Worm (Caenorhabditis elegans): ENCODE results near the gene F21C10.4.

Gene F21C10.4

ce11 chrV:9125345-9125744 is 1.1 kb upstream of the F21C10.4 start, which contains the start of gene F21C10.5:
TSS of gene F21C10.5 (plus strand) at chrV:9125645.
- TF ChIP-seq nhr-2 (tag; optimal IDR thresholded peaks at IDR 0.05) (no peak), nhr-76 (tag; optimal IDR thresholded peaks at IDR 0.05) (no peak), ceh-83 (GFP tag; optimal IDR thresholded peaks at IDR 0.05) (no peak), tbx-8 (GFP tag; optimal IDR thresholded peaks at IDR 0.05) (no peak), nhr-237 (tag; optimal IDR thresholded peaks at IDR 0.05) (no peak), M03D4.4 (tag; optimal IDR thresholded peaks at IDR 0.05) (no peak), ztf-11 (tag; optimal IDR thresholded peaks at IDR 0.05) (no peak)

- TF ChIP-seq mls-2 (tag; optimal IDR thresholded peaks at IDR 0.05) (no peak), mep-1 (tag; optimal IDR thresholded peaks at IDR 0.05) (no peak), elt-1 (tag; optimal IDR thresholded peaks at IDR 0.05; ENCODE audit: borderline replicate concordance, insufficient read depth) (no peak), sptf-1 (tag; optimal IDR thresholded peaks at IDR 0.05) (no peak), ces-1 (GFP tag; optimal IDR thresholded peaks at IDR 0.05) (no peak), cnd-1 (tag; optimal IDR thresholded peaks at IDR 0.05) (no peak), drap-1 (GFP tag; optimal IDR thresholded peaks at IDR 0.05) (no peak), flh-1 (GFP tag; optimal IDR thresholded peaks at IDR 0.05) (no peak), lsy-2 (tag; optimal IDR thresholded peaks at IDR 0.05) (no peak), hlh-1 (tag; optimal IDR thresholded peaks at IDR 0.05) (no peak)
Measured at ce11 chrV:9127773-9128172, 1.4 kb downstream of the F21C10.4 start, which contains the start of gene F21C10.3. TSS of gene F21C10.3 (plus strand) at chrV:9128073.

- TF ChIP-seq sptf-1 (tag; optimal IDR thresholded peaks at IDR 0.05) (no peak), snpc-4 (tag; optimal IDR thresholded peaks at IDR 0.05) (no peak), pha-4 (tag; optimal IDR thresholded peaks at IDR 0.05) (no peak), unc-120 (tag; optimal IDR thresholded peaks at IDR 0.05; ENCODE audit: poor library complexity, severe bottlenecking) (no peak), zip-8 (tag; optimal IDR thresholded peaks at IDR 0.05) (no peak), lin-13 (tag; optimal IDR thresholded peaks at IDR 0.05) (no peak), nhr-76 (tag; optimal IDR thresholded peaks at IDR 0.05) (no peak), mep-1 (tag; optimal IDR thresholded peaks at IDR 0.05) (no peak), cnd-1 (tag; optimal IDR thresholded peaks at IDR 0.05) (no peak), unc-39 (tag; optimal IDR thresholded peaks at IDR 0.05) (no peak), blmp-1 (tag; optimal IDR thresholded peaks at IDR 0.05) (no peak), ztf-11 (tag; optimal IDR thresholded peaks at IDR 0.05) (no peak), ceh-43 (GFP tag; optimal IDR thresholded peaks at IDR 0.05) (no peak), mab-5 (tag; optimal IDR thresholded peaks at IDR 0.05) (no peak), M03D4.4 (tag; optimal IDR thresholded peaks at IDR 0.05) (no peak), mls-2 (tag; optimal IDR thresholded peaks at IDR 0.05) (no peak)
Measured at ce11 chrV:9128562-9128961, 2.1 kb downstream of the F21C10.4 start.

ce11 chrV:9130766-9131165 is 4.3 kb downstream of the F21C10.4 start, which contains the start of gene F21C10.19:
TSS of gene F21C10.19 (plus strand) at chrV:9131066.
- TF ChIP-seq hlh-1 (tag; optimal IDR thresholded peaks at IDR 0.05) (no peak), sptf-1 (tag; optimal IDR thresholded peaks at IDR 0.05) (no peak), cnd-1 (tag; optimal IDR thresholded peaks at IDR 0.05) (no peak), ceh-39 (tag; optimal IDR thresholded peaks at IDR 0.05) (no peak), nhr-76 (tag; optimal IDR thresholded peaks at IDR 0.05) (no peak), M03D4.4 (tag; optimal IDR thresholded peaks at IDR 0.05) (no peak)

- TF ChIP-seq hlh-1 (tag; optimal IDR thresholded peaks at IDR 0.05) (no peak), flh-1 (GFP tag; optimal IDR thresholded peaks at IDR 0.05) (no peak), ces-1 (GFP tag; optimal IDR thresholded peaks at IDR 0.05) (no peak), nhr-2 (tag; optimal IDR thresholded peaks at IDR 0.05) (no peak), ceh-83 (GFP tag; optimal IDR thresholded peaks at IDR 0.05) (no peak), tbx-8 (GFP tag; optimal IDR thresholded peaks at IDR 0.05) (no peak), nhr-237 (tag; optimal IDR thresholded peaks at IDR 0.05) (no peak), ztf-11 (tag; optimal IDR thresholded peaks at IDR 0.05) (no peak), mls-2 (tag; optimal IDR thresholded peaks at IDR 0.05) (no peak), lsy-2 (tag; optimal IDR thresholded peaks at IDR 0.05) (no peak), ceh-39 (tag; optimal IDR thresholded peaks at IDR 0.05) (no peak), bed-3 (GFP tag; optimal IDR thresholded peaks at IDR 0.05) (no peak), ceh-43 (GFP tag; optimal IDR thresholded peaks at IDR 0.05) (no peak), snpc-4 (tag; optimal IDR thresholded peaks at IDR 0.05) (no peak), unc-39 (tag; optimal IDR thresholded peaks at IDR 0.05) (no peak), unc-62 (GFP tag; optimal IDR thresholded peaks at IDR 0.05) (no peak), pha-4 (tag; optimal IDR thresholded peaks at IDR 0.05) (no peak), unc-120 (tag; optimal IDR thresholded peaks at IDR 0.05; ENCODE audit: poor library complexity, severe bottlenecking) (no peak)
Measured at ce11 chrV:9132043-9132442, 5.6 kb downstream of the F21C10.4 start, which contains the start of gene F21C10.1. TSS of gene F21C10.1 (plus strand) at chrV:9132343.
